Fruit fly (Drosophila melanogaster): ENCODE measurements around the gene Ir7b.
A peak's percentile ranks its signal among the peaks of the same experiment; 100 is the strongest.

Ir7b gene

dm6 chrX:7908239-7909068, 41.7 kb upstream of the Ir7b start, which contains the start of the genes dpr14 and spidey (continued):
- TF ChIP-seq CG15696 (tag; optimal IDR thresholded peaks at IDR 0.05): peak; percentile 68
- TF ChIP-seq Bgb (GFP tag; IDR thresholded peaks at IDR 0.05; ENCODE audit: partially characterized antibody): peak; percentile 28; the same call in 1 of the 2 replicates
- TF ChIP-seq bab2 (GFP tag; optimal IDR thresholded peaks at IDR 0.05): peak; percentile 82
- peak; percentile 82 for TF ChIP-seq CG30431 (GFP tag; optimal IDR thresholded peaks at IDR 0.05)
- no peak for TF ChIP-seq h (optimal IDR thresholded peaks at IDR 0.05)
- TF ChIP-seq Ptx1 (GFP tag; IDR thresholded peaks at IDR 0.05): peak; percentile 93
- TF ChIP-seq HLH4C (GFP tag; IDR thresholded peaks at IDR 0.05; ENCODE audit: partially characterized antibody): peak; percentile 62; the same call in 2 of the 3 replicates
- peak; percentile 49 for TF ChIP-seq CG17912 (GFP tag; optimal IDR thresholded peaks at IDR 0.05)
- TF ChIP-seq org-1 (GFP tag; optimal IDR thresholded peaks at IDR 0.05): peak; percentile 89
- TF ChIP-seq CG3847 (GFP tag; IDR thresholded peaks at IDR 0.05): peak; percentile 88
- TF ChIP-seq emc (GFP tag; optimal IDR thresholded peaks at IDR 0.05): peak; percentile 64
- peak; percentile 62 for TF ChIP-seq Bteb2 (GFP tag; optimal IDR thresholded peaks at IDR 0.05)
- TF ChIP-seq CG18011 (GFP tag; optimal IDR thresholded peaks at IDR 0.05): peak; percentile 71
- TF ChIP-seq Oli (tag; optimal IDR thresholded peaks at IDR 0.05): peak; percentile 92
- no peak for TF ChIP-seq mld (GFP tag; IDR thresholded peaks at IDR 0.05; ENCODE audit: partially characterized antibody)
- TF ChIP-seq CG34376 (GFP tag; optimal IDR thresholded peaks at IDR 0.05): peak; percentile 95
- TF ChIP-seq hb (GFP tag; IDR thresholded peaks at IDR 0.05; ENCODE audit: partially characterized antibody): no peak
- TF ChIP-seq btn (GFP tag; optimal IDR thresholded peaks at IDR 0.05): peak; percentile 77
- peak; percentile 66 for TF ChIP-seq CG2116 (GFP tag; optimal IDR thresholded peaks at IDR 0.05)
- TF ChIP-seq Pdp1 (GFP tag; optimal IDR thresholded peaks at IDR 0.05): peak; percentile 88 to 98
- TF ChIP-seq CG17361 (GFP tag; IDR thresholded peaks at IDR 0.05): peak; percentile 86
- TF ChIP-seq Spps (tag; optimal IDR thresholded peaks at IDR 0.05): peak; percentile 80
- TF ChIP-seq CG18262 (tag; optimal IDR thresholded peaks at IDR 0.05): peak; percentile 90
- TF ChIP-seq ssp (GFP tag; IDR thresholded peaks at IDR 0.05): peak; percentile 74
- TF ChIP-seq pros (GFP tag; optimal IDR thresholded peaks at IDR 0.05): peak; percentile 78
- peak; percentile 94 for TF ChIP-seq CG15269 (tag; optimal IDR thresholded peaks at IDR 0.05)
- peak; percentile 94 for TF ChIP-seq CG7839 (tag; optimal IDR thresholded peaks at IDR 0.05)
- TF ChIP-seq CG16779 (GFP tag; IDR thresholded peaks at IDR 0.05): peak; percentile 81
- peak; percentile 42 for TF ChIP-seq unc-4 (GFP tag; IDR thresholded peaks at IDR 0.05; ENCODE audit: partially characterized antibody)
- peak; percentile 87 for TF ChIP-seq onecut (GFP tag; IDR thresholded peaks at IDR 0.05)
- peak; percentile 85 for TF ChIP-seq shn (GFP tag; optimal IDR thresholded peaks at IDR 0.05)
- TF ChIP-seq cwo (GFP tag; optimal IDR thresholded peaks at IDR 0.05): peak; percentile 87
- peak; percentile 79 for TF ChIP-seq wor (GFP tag; IDR thresholded peaks at IDR 0.05)
- TF ChIP-seq CG15601 (tag; optimal IDR thresholded peaks at IDR 0.05): peak; percentile 84
- TF ChIP-seq CG14441 (GFP tag; IDR thresholded peaks at IDR 0.05): peak; percentile 86
- TF ChIP-seq MTF-1 (GFP tag; optimal IDR thresholded peaks at IDR 0.05; ENCODE audit: borderline replicate concordance): peak; percentile 72
- peak; percentile 83 for TF ChIP-seq CG4854 (GFP tag; optimal IDR thresholded peaks at IDR 0.05)
- TF ChIP-seq CG10147 (GFP tag; optimal IDR thresholded peaks at IDR 0.05): peak; percentile 84
- TF ChIP-seq luna (GFP tag; optimal IDR thresholded peaks at IDR 0.05): peak; percentile 56
- TF ChIP-seq CG34224 (GFP tag; IDR thresholded peaks at IDR 0.05; ENCODE audit: partially characterized antibody): peak; percentile 46; the same call in 1 of the 3 replicates
- peak; percentile 69 for TF ChIP-seq kah (GFP tag; optimal IDR thresholded peaks at IDR 0.05)
- peak; percentile 35; the same call in 1 of the 2 replicates for TF ChIP-seq sna (GFP tag; IDR thresholded peaks at IDR 0.05; ENCODE audit: partially characterized antibody)
- TF ChIP-seq CG15073 (GFP tag; optimal IDR thresholded peaks at IDR 0.05): peak; percentile 59
- TF ChIP-seq fd64A (GFP tag; optimal IDR thresholded peaks at IDR 0.05): peak; percentile 74
- peak; percentile 75 for TF ChIP-seq CG10431 (GFP tag; optimal IDR thresholded peaks at IDR 0.05)
- TF ChIP-seq ewg (GFP tag; optimal IDR thresholded peaks at IDR 0.05): peak; percentile 89
- TF ChIP-seq rib (GFP tag; IDR thresholded peaks at IDR 0.05): peak; percentile 75

Data from whole organism, embryonic.